Worm (Caenorhabditis elegans) whole organism, young adult: Measurements from ENCODE around the gene ZK1240.5.
A peak's percentile ranks its signal among the peaks of the same experiment; 100 is the strongest.

Source experiments
- B0035.1 ChIP-seq: sonication (generic microtip); optimal IDR thresholded peaks from 2 replicates; lab custom pipeline; 2016; ENCODE audit warnings: missing genetic modification characterization, mild to moderate bottlenecking, missing compliant biosample characterization, missing genotype, missing genetic modification reagents
- B0261.1 ChIP-seq: sonication (generic microtip); optimal IDR thresholded peaks from 2 replicates; lab custom pipeline; 2016; ENCODE audit warnings: mild to moderate bottlenecking, missing genetic modification characterization, moderate library complexity, missing compliant biosample characterization
- F22D6.2 ChIP-seq: sonication (generic microtip); optimal IDR thresholded peaks from 2 replicates; lab custom pipeline; 2016; ENCODE audit warnings: mild to moderate bottlenecking, missing genetic modification characterization, missing compliant biosample characterization
- F39B2.1 ChIP-seq: fragments of 200-800 bp; sonication (Bioruptor generic); IDR thresholded peaks from 2 replicates; pipeline ENCODE4 v1.3.6; 2022; ENCODE audit warnings: missing genetic modification reagents, missing genetic modification characterization, missing compliant biosample characterization
- Y79H2A.3 ChIP-seq: fragments of 200-800 bp; sonication (Bioruptor generic); conservative IDR thresholded peaks from 2 replicates; pipeline ENCODE4 v1.3.6; 2022; ENCODE audit warnings: missing genetic modification reagents, missing genetic modification characterization, missing compliant biosample characterization
- ZK185.1 ChIP-seq: sonication (generic microtip); optimal IDR thresholded peaks from 2 replicates; lab custom pipeline; 2016; ENCODE audit warnings: mild to moderate bottlenecking, missing genetic modification characterization, missing compliant biosample characterization; ENCODE audit not compliant: poor library complexity, severe bottlenecking
- ama-1 ChIP-seq, 3 experiments: fragments of 150-350 bp in 1 of 3; sonication (generic microtip) in 2 of 3; optimal IDR thresholded peaks; 2 replicates each; lab custom pipeline; 2014 to 2018; ENCODE audit warnings: missing biosample characterization in 2 of 3, missing genetic modification characterization in 2 of 3, missing genetic modification reagents in 2 of 3
- aptf-2 ChIP-seq: fragments of 200-800 bp; sonication (Bioruptor generic); conservative IDR thresholded peaks from 2 replicates; pipeline ENCODE4 v1.3.6; 2022; ENCODE audit warnings: missing genetic modification reagents, missing genetic modification characterization, missing compliant biosample characterization
- athp-1 ChIP-seq: sonication (generic microtip); optimal IDR thresholded peaks from 2 replicates; lab custom pipeline; 2017; ENCODE audit warnings: mild to moderate bottlenecking, missing genetic modification characterization, missing compliant biosample characterization
- attf-3 ChIP-seq: fragments of 200-800 bp; sonication (Bioruptor generic); conservative IDR thresholded peaks from 2 replicates; pipeline ENCODE4 v1.3.6; 2022; ENCODE audit warnings: missing genetic modification reagents, missing genetic modification characterization, missing compliant biosample characterization
- attf-6 ChIP-seq: fragments of 200-800 bp; sonication (Bioruptor generic); IDR thresholded peaks from 2 replicates; pipeline ENCODE4 v1.3.6; 2022; ENCODE audit warnings: missing genetic modification reagents, missing genetic modification characterization, missing compliant biosample characterization
- ccch-3 ChIP-seq: fragments of 200-800 bp; sonication (Bioruptor generic); optimal IDR thresholded peaks from 2 replicates; lab custom pipeline; 2018; ENCODE audit warnings: mild to moderate bottlenecking, missing genetic modification characterization, missing compliant biosample characterization
- ceh-79 ChIP-seq: sonication (generic microtip); optimal IDR thresholded peaks from 2 replicates; lab custom pipeline; 2017; ENCODE audit warnings: mild to moderate bottlenecking, missing genetic modification characterization, missing compliant biosample characterization
- ets-4 ChIP-seq: fragments of 200-800 bp; sonication (Bioruptor generic); optimal IDR thresholded peaks from 2 replicates; lab custom pipeline; 2018; ENCODE audit warnings: mild to moderate bottlenecking, missing genetic modification characterization, missing compliant biosample characterization
- fkh-3 ChIP-seq: sonication (generic microtip); optimal IDR thresholded peaks from 2 replicates; lab custom pipeline; 2016; ENCODE audit warnings: mild to moderate bottlenecking, missing genetic modification characterization, missing compliant biosample characterization
- hmg-1.2 ChIP-seq: fragments of 200-800 bp; sonication (Bioruptor generic); IDR thresholded peaks from 2 replicates; pipeline ENCODE4 v1.3.6; 2022; ENCODE audit warnings: missing genetic modification reagents, missing genetic modification characterization, missing compliant biosample characterization
- lag-1 ChIP-seq: fragments of 200-800 bp; sonication (Bioruptor generic); IDR thresholded peaks from 2 replicates; pipeline ENCODE4 v1.3.6; 2022; ENCODE audit warnings: missing genetic modification reagents, missing genetic modification characterization, missing compliant biosample characterization
- let-526 ChIP-seq: fragments of 200-800 bp; sonication (Bioruptor generic); IDR thresholded peaks from 2 replicates; pipeline ENCODE4 v1.3.6; 2022; ENCODE audit warnings: missing genetic modification reagents, missing genetic modification characterization, missing compliant biosample characterization
- lin-35 ChIP-seq, 3 experiments: fragments of 150-350 bp in 2 of 3; sonication (generic microtip) in 1 of 3; optimal IDR thresholded peaks; 2 replicates each; lab custom pipeline; 2014 to 2018; ENCODE audit warnings: missing biosample characterization in 3 of 3, missing genetic modification characterization in 3 of 3, missing genetic modification reagents in 3 of 3
- madf-6 ChIP-seq: fragments of 200-800 bp; sonication (Bioruptor generic); IDR thresholded peaks from 2 replicates; pipeline ENCODE4 v1.3.6; 2022; ENCODE audit warnings: missing genetic modification reagents, missing genetic modification characterization, missing compliant biosample characterization
- mcd-1 ChIP-seq: fragments of 200-800 bp; sonication (Bioruptor generic); IDR thresholded peaks from 2 replicates; pipeline ENCODE4 v1.3.6; 2022; ENCODE audit warnings: missing genetic modification reagents, missing genetic modification characterization, missing compliant biosample characterization
- mes-4 ChIP-seq: sonication (generic microtip); optimal IDR thresholded peaks from 2 replicates; lab custom pipeline; 2016; ENCODE audit warnings: missing genotype, missing genetic modification characterization, missing compliant biosample characterization
- nhr-80 ChIP-seq: sonication (generic microtip); optimal IDR thresholded peaks from 2 replicates; lab custom pipeline; 2016; ENCODE audit warnings: missing genetic modification characterization, missing compliant biosample characterization
- pbrm-1 ChIP-seq: fragments of 200-800 bp; sonication (Bioruptor generic); IDR thresholded peaks from 2 replicates; pipeline ENCODE4 v1.3.6; 2022; ENCODE audit warnings: missing genetic modification reagents, missing genetic modification characterization, missing compliant biosample characterization
- rec-8 ChIP-seq, 2 experiments: sonication (generic microtip); optimal IDR thresholded peaks; 2 replicates each; lab custom pipeline; 2016; ENCODE audit warnings: mild to moderate bottlenecking in 2 of 2, missing genetic modification characterization in 2 of 2, missing genetic modification reagents in 2 of 2, missing genotype in 2 of 2, missing biosample characterization in 1 of 2, missing compliant biosample characterization in 1 of 2, moderate library complexity in 1 of 2
- repo-1 ChIP-seq: sonication (generic microtip); optimal IDR thresholded peaks from 2 replicates; lab custom pipeline; 2017; ENCODE audit warnings: mild to moderate bottlenecking, missing genetic modification characterization, missing compliant biosample characterization
- rpc-1 ChIP-seq, 2 experiments: fragments of 150-350 bp in 1 of 2; sonication (generic microtip) in 1 of 2; optimal IDR thresholded peaks; 2 replicates each; lab custom pipeline; 2014 to 2018; ENCODE audit warnings: missing biosample characterization in 1 of 2, missing genetic modification characterization in 1 of 2, missing genetic modification reagents in 1 of 2, missing genotype in 1 of 2
- snpc-1.3 ChIP-seq: sonication (generic microtip); optimal IDR thresholded peaks from 2 replicates; lab custom pipeline; 2017; ENCODE audit warnings: missing genetic modification characterization, mild to moderate bottlenecking, missing compliant biosample characterization, antibody characterized with exemption, moderate library complexity, missing genotype, missing genetic modification reagents; ENCODE audit not compliant: insufficient read depth
- snpc-3.4 ChIP-seq: sonication (generic microtip); optimal IDR thresholded peaks from 2 replicates; lab custom pipeline; 2017; ENCODE audit warnings: missing genetic modification characterization, mild to moderate bottlenecking, missing compliant biosample characterization, antibody characterized with exemption, moderate library complexity, missing genotype, missing genetic modification reagents
- tbp1 ChIP-seq: fragments of 200-800 bp; sonication (Bioruptor generic); optimal IDR thresholded peaks from 2 replicates; lab custom pipeline; 2018; ENCODE audit warnings: mild to moderate bottlenecking, missing genetic modification characterization, missing compliant biosample characterization
- tbx-9 ChIP-seq: sonication (generic microtip); optimal IDR thresholded peaks from 2 replicates; lab custom pipeline; 2016; ENCODE audit warnings: borderline replicate concordance, missing genetic modification characterization, inconsistent platforms, missing compliant biosample characterization
- ztf-3 ChIP-seq: fragments of 200-800 bp; sonication (Bioruptor generic); optimal IDR thresholded peaks from 2 replicates; lab custom pipeline; 2018; ENCODE audit warnings: mild to moderate bottlenecking, missing genetic modification characterization, missing compliant biosample characterization
- ztf-6 ChIP-seq: fragments of 200-800 bp; sonication (Bioruptor generic); IDR thresholded peaks from 2 replicates; pipeline ENCODE4 v1.3.6; 2022; ENCODE audit warnings: missing genetic modification reagents, missing genetic modification characterization, missing compliant biosample characterization

The ZK1240.5 gene

DNA sequence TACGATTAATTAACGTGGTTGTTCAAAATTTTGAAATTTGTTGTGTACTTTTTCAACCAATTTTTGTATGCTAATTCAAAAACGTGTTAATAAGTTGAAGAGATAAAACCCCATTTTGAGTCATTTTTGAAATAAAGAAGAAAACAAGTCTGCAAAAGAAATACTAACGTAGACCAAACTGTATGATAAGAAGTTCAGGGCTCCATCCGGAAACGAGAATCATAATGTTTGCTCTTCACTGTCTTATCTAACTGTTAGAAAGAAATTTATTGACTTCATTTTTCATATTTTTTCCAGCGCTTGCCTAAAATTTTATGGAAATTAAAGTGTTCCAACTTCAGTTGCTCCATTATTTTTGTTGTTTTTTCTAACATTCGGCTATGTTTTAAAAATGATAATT is 12.2 kb downstream of the ZK1240.5 start:
- no peak for TF ChIP-seq ets-4 (GFP tag; lab: Kevin White, UChicago)
- no peak for TF ChIP-seq aptf-2
- TF ChIP-seq repo-1 = no peak
- TF ChIP-seq nhr-80 (tag; lab: Kevin White, UChicago) = peak; percentile 62
- TF ChIP-seq hmg-1.2 = no peak
- TF ChIP-seq pbrm-1 (GFP tag; lab: Robert Waterston, UW) = no peak

ce11 chrII:2304575-2304974 is 13.2 kb downstream of the ZK1240.5 start:
- TF ChIP-seq B0261.1 (tag; lab: Kevin White, UChicago) (peak; percentile 54), mes-4 (tag; lab: Kevin White, UChicago) (no peak), tbp1 (GFP tag; lab: Kevin White, UChicago) (peak; percentile 86), rpc-1 (optimal IDR thresholded peaks at IDR 0.05; lab: Kevin White, UChicago) (peak; percentile 46), rpc-1 (tag; optimal IDR thresholded peaks at IDR 0.05; lab: Kevin White, UChicago) (peak; percentile 70)

DNA sequence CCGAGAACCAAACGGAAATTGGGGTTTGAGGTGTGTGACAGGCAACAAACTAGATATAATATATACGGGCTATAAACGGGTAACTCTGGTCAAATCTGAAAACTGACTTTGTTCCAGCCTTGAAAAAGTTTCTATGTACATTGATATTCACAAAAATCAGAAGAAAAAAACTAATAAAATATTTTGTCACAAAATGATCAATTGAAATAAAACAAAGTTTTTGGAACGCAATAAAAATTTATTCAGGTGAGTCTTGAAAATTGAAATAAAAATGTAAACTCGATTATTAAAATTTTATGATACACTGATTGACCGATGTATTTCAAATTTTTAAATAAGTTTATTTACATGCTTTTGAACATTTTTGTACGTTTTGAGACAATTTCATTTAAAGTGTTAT is 15.4 kb downstream of the ZK1240.5 start, which contains the start of gene B0281.6:
B0281.6 (minus strand) TSS at position 101 of the 400 bp plus-strand sequence.
- TF ChIP-seq F22D6.2 (tag; lab: Kevin White, UChicago) = no peak

DNA sequence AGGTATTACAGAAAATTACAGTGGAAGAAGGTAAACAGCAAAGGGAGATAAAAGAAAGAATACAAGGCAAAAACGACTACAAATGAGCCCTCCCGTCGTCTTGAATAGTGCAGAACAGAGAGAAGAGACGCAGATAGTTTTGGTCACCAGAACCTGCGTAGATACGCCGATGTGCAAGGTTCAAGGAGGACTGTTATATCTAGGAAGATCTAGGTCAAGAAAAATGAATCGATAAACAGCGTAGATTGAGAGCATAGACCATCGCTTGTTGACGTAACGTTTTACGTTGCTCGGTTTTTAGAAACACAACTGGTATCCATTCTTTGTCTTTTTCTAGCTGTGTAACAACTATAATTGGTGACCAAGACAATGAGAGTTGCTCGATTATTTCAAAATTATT is 16.9 kb downstream of the ZK1240.5 start, which contains the start of gene B0281.5:
B0281.5 (minus strand) TSS at position 101 of the 400 bp plus-strand sequence.
- TF ChIP-seq attf-3 = no peak
- TF ChIP-seq, all 124 proteins: peak for 0

DNA sequence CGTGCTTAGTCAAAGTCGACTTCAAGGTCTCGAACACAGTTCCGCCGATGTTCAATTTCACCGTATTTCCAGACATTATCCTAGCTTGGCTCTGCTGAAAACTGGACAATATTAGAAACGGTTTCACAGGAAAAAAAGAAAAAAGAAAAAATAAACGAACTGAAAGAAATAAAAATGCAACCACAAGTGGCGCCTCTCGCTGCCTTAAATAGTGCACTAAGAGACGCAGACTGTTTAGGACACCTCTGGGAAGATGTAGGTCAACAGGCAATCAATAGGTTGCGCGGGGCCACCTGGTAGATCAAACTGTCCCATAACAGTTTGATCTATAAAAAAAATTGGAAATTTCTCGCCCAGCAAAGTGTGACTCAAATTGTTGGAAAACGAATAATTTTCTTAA is 19.0 kb downstream of the ZK1240.5 start, which contains the start of gene B0281.4:
B0281.4 (minus strand) TSS at position 101 of the 400 bp plus-strand sequence.
- TF ChIP-seq snpc-1.3 (tag; lab: Kevin White, UChicago) = no peak
- TF ChIP-seq rec-8 (tag; optimal IDR thresholded peaks at IDR 0.05; lab: Kevin White, UChicago) = no peak
- no peak for TF ChIP-seq B0035.1
- no peak for TF ChIP-seq madf-6 (GFP tag; lab: Robert Waterston, UW)
- no peak for TF ChIP-seq mcd-1 (GFP tag; lab: Robert Waterston, UW)
- TF ChIP-seq F22D6.2 (tag; lab: Kevin White, UChicago) = no peak
- TF ChIP-seq Y79H2A.3 (GFP tag; lab: Robert Waterston, UW) = no peak
- no peak for TF ChIP-seq ztf-3 (GFP tag; lab: Kevin White, UChicago)
- TF ChIP-seq lag-1 = no peak
- no peak for TF ChIP-seq athp-1 (tag; lab: Kevin White, UChicago)
- TF ChIP-seq attf-6 (GFP tag; lab: Robert Waterston, UW) = no peak
- TF ChIP-seq tbx-9 (tag; lab: Kevin White, UChicago) = no peak
- TF ChIP-seq ama-1 (optimal IDR thresholded peaks at IDR 0.05; lab: Kevin White, UChicago) = no peak
- TF ChIP-seq ama-1 (GFP tag; optimal IDR thresholded peaks at IDR 0.05; lab: Kevin White, UChicago) = no peak
- no peak for TF ChIP-seq F39B2.1
- TF ChIP-seq ZK185.1 (tag; lab: Kevin White, UChicago) = no peak
- TF ChIP-seq lin-35 (GFP tag; optimal IDR thresholded peaks at IDR 0.05; lab: Kevin White, UChicago) = no peak
- TF ChIP-seq, all 124 proteins: peak for 0

- TF ChIP-seq ztf-6 (GFP tag; lab: Robert Waterston, UW) (no peak), let-526 (GFP tag; lab: Robert Waterston, UW) (no peak), ccch-3 (GFP tag; lab: Kevin White, UChicago) (no peak), fkh-3 (tag; lab: Kevin White, UChicago) (no peak), snpc-3.4 (tag; lab: Kevin White, UChicago) (no peak), ceh-79 (tag; lab: Kevin White, UChicago) (no peak), aptf-2 (no peak)
Observed at ce11 chrII:2295817-2296315, 21.9 kb downstream of the ZK1240.5 start, which contains the start of gene fbxc-25. Gene fbxc-25 (minus strand): TSS chrII:2296265.
